Worm (Caenorhabditis elegans): Measurements from ENCODE around the gene flp-14.

DNA sequence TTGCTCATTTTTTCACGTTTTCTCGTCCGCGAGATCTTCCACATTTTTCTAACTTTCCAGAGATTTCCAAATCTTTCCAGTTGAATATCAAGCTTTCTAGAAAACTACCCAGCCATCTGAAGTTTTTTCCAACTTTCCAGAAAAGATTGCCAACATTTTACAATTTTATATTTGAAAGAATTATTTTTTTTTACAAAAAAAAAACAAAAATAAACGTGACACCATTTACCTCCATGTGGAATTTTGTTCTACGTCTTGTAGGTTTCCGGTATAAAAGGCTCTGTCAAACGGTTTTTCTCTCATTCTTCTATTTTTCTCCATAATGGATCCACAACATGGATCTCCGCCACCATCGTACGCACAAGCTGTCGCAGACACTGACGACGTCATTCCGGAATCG is 45.7 kb upstream of the flp-14 start, which contains the start of gene Y37D8A.8:
- TF ChIP-seq blmp-1 (tag; optimal IDR thresholded peaks at IDR 0.05): no peak
- TF ChIP-seq unc-120 (tag; optimal IDR thresholded peaks at IDR 0.05; ENCODE audit: poor library complexity, severe bottlenecking): no peak
- no peak for TF ChIP-seq mls-2 (tag; optimal IDR thresholded peaks at IDR 0.05)
- TF ChIP-seq ces-1 (GFP tag; optimal IDR thresholded peaks at IDR 0.05): no peak
- TF ChIP-seq elt-3 (tag; optimal IDR thresholded peaks at IDR 0.05): no peak
- TF ChIP-seq lin-32 (GFP tag; optimal IDR thresholded peaks at IDR 0.05): no peak
- TF ChIP-seq lin-13 (tag; optimal IDR thresholded peaks at IDR 0.05): no peak
- TF ChIP-seq M03D4.4 (tag; optimal IDR thresholded peaks at IDR 0.05): no peak
- no peak for TF ChIP-seq elt-1 (tag; optimal IDR thresholded peaks at IDR 0.05; ENCODE audit: borderline replicate concordance, insufficient read depth)
- no peak for TF ChIP-seq ceh-83 (GFP tag; optimal IDR thresholded peaks at IDR 0.05)
- TF ChIP-seq drap-1 (GFP tag; optimal IDR thresholded peaks at IDR 0.05): no peak
